Fruit fly (Drosophila melanogaster): ENCODE data around the gene Lip1.

DNA sequence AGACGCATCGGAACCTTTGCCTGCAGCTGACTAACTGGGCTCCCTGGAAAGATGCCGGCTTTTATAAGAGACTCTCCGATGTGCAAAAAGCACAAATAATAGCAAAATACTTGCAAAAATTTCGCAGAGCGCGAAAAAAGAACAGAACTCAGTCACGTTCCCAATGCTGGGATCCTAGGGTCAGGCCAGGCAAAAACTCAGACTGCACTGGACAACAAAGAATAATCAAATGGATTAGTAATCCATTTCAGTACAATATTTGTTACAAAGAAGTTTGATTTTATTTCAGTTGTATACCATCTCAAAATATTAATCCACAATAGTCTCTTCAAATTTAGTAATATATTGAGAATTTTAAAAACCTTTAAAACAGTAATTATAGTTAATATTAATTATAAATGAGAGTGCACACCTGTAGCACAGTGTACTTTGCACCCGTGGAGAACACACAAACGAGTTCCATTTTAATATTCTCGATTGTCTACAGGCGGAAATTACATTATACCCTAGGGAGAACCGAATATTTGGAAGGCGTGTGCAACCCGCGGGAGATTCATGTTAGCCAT, 7.2 kb downstream of the Lip1 start, which contains the start of gene CG17108:
- TF ChIP-seq CG15514 (GFP tag; optimal IDR thresholded peaks at IDR 0.05) (no peak), nerfin-2 (GFP tag; IDR thresholded peaks at IDR 0.05; ENCODE audit: partially characterized antibody) (no peak), CG32772 (GFP tag; IDR thresholded peaks at IDR 0.05) (no peak), bowl (GFP tag; IDR thresholded peaks at IDR 0.05) (no peak), nom (GFP tag; optimal IDR thresholded peaks at IDR 0.05) (no peak), pan (optimal IDR thresholded peaks at IDR 0.05) (no peak), pan (GFP tag; optimal IDR thresholded peaks at IDR 0.05 in 1 of 2, IDR thresholded peaks at IDR 0.05 in 1 of 2) (no peak), Atf-2 (GFP tag; optimal IDR thresholded peaks at IDR 0.05) (no peak), Rx (GFP tag; IDR thresholded peaks at IDR 0.05) (no peak), ttk (GFP tag; IDR thresholded peaks at IDR 0.05) (no peak), CG13123 (GFP tag; optimal IDR thresholded peaks at IDR 0.05) (no peak)
